Worm (Caenorhabditis elegans): ENCODE measurements around the gene nas-3.

- TF ChIP-seq mdl-1 (tag; optimal IDR thresholded peaks at IDR 0.05), result no peak
- no peak for TF ChIP-seq ZK546.5 (tag; optimal IDR thresholded peaks at IDR 0.05)
- no peak for TF ChIP-seq unc-39 (tag; optimal IDR thresholded peaks at IDR 0.05)
- TF ChIP-seq unc-62 (GFP tag; optimal IDR thresholded peaks at IDR 0.05), result no peak
- TF ChIP-seq dmd-4 (tag; optimal IDR thresholded peaks at IDR 0.05), result no peak
- TF ChIP-seq ceh-82 (tag; optimal IDR thresholded peaks at IDR 0.05), result no peak
- TF ChIP-seq skn-1 (tag; optimal IDR thresholded peaks at IDR 0.05), result no peak
- TF ChIP-seq snpc-4 (tag; optimal IDR thresholded peaks at IDR 0.05), result no peak
- no peak for TF ChIP-seq zag-1 (tag; optimal IDR thresholded peaks at IDR 0.05)
- TF ChIP-seq F13H6.1 (tag; optimal IDR thresholded peaks at IDR 0.05), result no peak
- TF ChIP-seq fos-1 (tag; optimal IDR thresholded peaks at IDR 0.05), result no peak
These were observed 36.9 kb upstream of the nas-3 start for ce11 chrV:9441046-9441445.
